Fruit fly (Drosophila melanogaster): ENCODE measurements around the gene Cortactin.

DNA sequence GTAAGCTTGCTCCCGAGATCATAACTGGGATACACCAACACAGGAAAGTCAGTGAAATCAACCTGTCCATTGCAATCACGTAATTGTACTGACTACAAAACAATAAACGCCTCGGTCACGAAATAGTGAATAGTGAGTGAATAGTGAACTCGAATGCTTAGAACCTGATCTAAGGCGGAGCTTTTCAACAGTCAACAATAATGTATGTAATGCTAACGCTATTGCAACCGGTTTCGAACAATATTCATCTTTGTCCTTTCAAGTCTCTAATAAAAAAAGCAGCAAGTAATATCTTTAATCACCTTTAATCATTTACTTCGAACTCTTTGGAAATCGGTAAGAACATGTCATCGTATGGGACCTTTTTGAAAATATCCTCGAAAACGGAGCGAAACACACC is 18.5 kb downstream of the Cortactin start, which contains the start of gene CG31189:
- no peak for TF ChIP-seq CG8478 (optimal IDR thresholded peaks at IDR 0.05)
- TF ChIP-seq CTCF (optimal IDR thresholded peaks at IDR 0.05): no peak

Data from S2 (cell line).